Worm (Caenorhabditis elegans) whole organism, L4 larva: ENCODE measurements around the gene F58B4.6.

ENCODE experiments used
- F26F4.8 ChIP-seq: fragments of 200-800 bp; sonication (Bioruptor generic); conservative IDR thresholded peaks from 2 replicates; pipeline ENCODE4 v1.3.6; 2022; ENCODE audit warnings: missing genetic modification characterization, missing compliant biosample characterization
- T20F7.1 ChIP-seq: fragments of 200-800 bp; sonication (Bioruptor generic); optimal IDR thresholded peaks from 2 replicates; lab custom pipeline; 2018; ENCODE audit warnings: mild to moderate bottlenecking, missing genetic modification characterization, missing compliant biosample characterization
- T26A8.4 ChIP-seq: fragments of 200-800 bp; sonication (Bioruptor generic); IDR thresholded peaks from 2 replicates; pipeline ENCODE4 v1.3.6; 2022; ENCODE audit warnings: missing genetic modification characterization, missing compliant biosample characterization
- aha-1 ChIP-seq: fragments of 150-350 bp; peaks from one replicate; lab custom pipeline; 2014; ENCODE audit warnings: missing biosample characterization, missing genetic modification characterization
- aly-2 ChIP-seq: sonication (generic microtip); optimal IDR thresholded peaks from 2 replicates; lab custom pipeline; 2018; ENCODE audit warnings: missing biosample characterization, missing genetic modification characterization
- attf-4 ChIP-seq: sonication (generic microtip); optimal IDR thresholded peaks from 3 replicates; lab custom pipeline; 2017; ENCODE audit warnings: missing biosample characterization, missing genetic modification characterization
- ceh-20 ChIP-seq: fragments of 200-800 bp; sonication (Bioruptor generic); IDR thresholded peaks from 2 replicates; pipeline ENCODE4 v1.3.6; 2022; ENCODE audit warnings: missing genetic modification reagents, missing genetic modification characterization, missing compliant biosample characterization
- ceh-32 ChIP-seq: sonication (generic microtip); optimal IDR thresholded peaks from 2 replicates; lab custom pipeline; 2016; ENCODE audit warnings: mild to moderate bottlenecking, missing genetic modification characterization, missing compliant biosample characterization; ENCODE audit not compliant: poor library complexity
- daf-12 ChIP-seq: fragments of 150-350 bp; optimal IDR thresholded peaks from 2 replicates; lab custom pipeline; 2014; ENCODE audit warnings: missing biosample characterization, missing genetic modification reagents, missing genetic modification characterization
- daf-16 ChIP-seq, 3 experiments: sonication (generic microtip); optimal IDR thresholded peaks; 2 replicates each; lab custom pipeline; 2016 to 2017; ENCODE audit warnings: missing genetic modification characterization in 3 of 3, missing genetic modification reagents in 3 of 3, mild to moderate bottlenecking in 2 of 3, missing compliant biosample characterization in 2 of 3, missing biosample characterization in 1 of 3, moderate library complexity in 1 of 3
- daf-8 ChIP-seq: fragments of 200-800 bp; sonication (Bioruptor generic); IDR thresholded peaks from 2 replicates; pipeline ENCODE4 v1.3.6; 2022; ENCODE audit warnings: missing genetic modification characterization, missing compliant biosample characterization
- dmd-6 ChIP-seq: fragments of 200-800 bp; sonication (Bioruptor generic); IDR thresholded peaks from 2 replicates; pipeline ENCODE4 v1.3.6; 2022; ENCODE audit warnings: missing genetic modification reagents, missing genetic modification characterization, missing compliant biosample characterization
- egl-43 ChIP-seq: fragments of 200-800 bp; sonication (Bioruptor generic); IDR thresholded peaks from 2 replicates; pipeline ENCODE4 v1.3.6; 2022; ENCODE audit warnings: missing genetic modification reagents, missing genetic modification characterization, missing compliant biosample characterization
- fkh-10 ChIP-seq: fragments of 150-350 bp; optimal IDR thresholded peaks from 2 replicates; lab custom pipeline; 2014; ENCODE audit warnings: missing biosample characterization, missing genetic modification reagents, missing genetic modification characterization
- hlh-11 ChIP-seq: fragments of 200-800 bp; sonication (Bioruptor generic); optimal IDR thresholded peaks from 2 replicates; lab custom pipeline; 2018; ENCODE audit warnings: mild to moderate bottlenecking, missing genetic modification characterization, missing compliant biosample characterization
- hlh-30 ChIP-seq: sonication (generic microtip); optimal IDR thresholded peaks from 2 replicates; lab custom pipeline; 2017; ENCODE audit warnings: antibody characterized with exemption, mild to moderate bottlenecking, missing genetic modification characterization, missing compliant biosample characterization; ENCODE audit not compliant: insufficient read depth
- lim-7 ChIP-seq: fragments of 200-800 bp; sonication (Bioruptor generic); IDR thresholded peaks from 2 replicates; pipeline ENCODE4 v1.3.6; 2022; ENCODE audit warnings: missing genetic modification characterization, missing compliant biosample characterization
- lin-1 ChIP-seq: fragments of 200-800 bp; sonication (Bioruptor generic); IDR thresholded peaks from 2 replicates; pipeline ENCODE4 v1.3.6; 2022; ENCODE audit warnings: missing genetic modification reagents, missing genetic modification characterization, missing compliant biosample characterization
- lin-13 ChIP-seq: fragments of 150-350 bp; optimal IDR thresholded peaks from 2 replicates; lab custom pipeline; 2014; ENCODE audit warnings: missing biosample characterization, missing genetic modification reagents, missing genetic modification characterization
- mdl-1 ChIP-seq, 2 experiments: fragments of 150-350 bp in 1 of 2; sonication (generic microtip) in 1 of 2; optimal IDR thresholded peaks; 2 replicates each; lab custom pipeline; 2014 to 2017; ENCODE audit warnings: missing biosample characterization in 2 of 2, missing genetic modification characterization in 2 of 2
- mes-2 ChIP-seq: sonication (generic microtip); optimal IDR thresholded peaks from 2 replicates; lab custom pipeline; 2016; ENCODE audit warnings: missing genotype, mild to moderate bottlenecking, missing genetic modification characterization, missing compliant biosample characterization; ENCODE audit not compliant: poor library complexity, severe bottlenecking
- mxl-2 ChIP-seq: fragments of 200-800 bp; sonication (Bioruptor generic); conservative IDR thresholded peaks from 2 replicates; pipeline ENCODE4 v1.3.6; 2022; ENCODE audit warnings: missing genetic modification reagents, missing genetic modification characterization, missing compliant biosample characterization
- mxl-3 ChIP-seq: fragments of 200-800 bp; sonication (Bioruptor generic); optimal IDR thresholded peaks from 2 replicates; lab custom pipeline; 2018; ENCODE audit warnings: mild to moderate bottlenecking, missing genetic modification characterization, missing compliant biosample characterization
- nhr-10 ChIP-seq: fragments of 150-350 bp; optimal IDR thresholded peaks from 2 replicates; lab custom pipeline; 2014; ENCODE audit warnings: missing biosample characterization, missing genetic modification characterization
- nhr-102 ChIP-seq: sonication (generic microtip); optimal IDR thresholded peaks from 2 replicates; lab custom pipeline; 2016; ENCODE audit warnings: mild to moderate bottlenecking, missing genetic modification characterization, moderate library complexity, missing compliant biosample characterization
- nhr-111 ChIP-seq: fragments of 200-800 bp; sonication (Bioruptor generic); optimal IDR thresholded peaks from 2 replicates; lab custom pipeline; 2018; ENCODE audit warnings: mild to moderate bottlenecking, missing genetic modification characterization, missing compliant biosample characterization
- nhr-28 ChIP-seq: fragments of 150-350 bp; optimal IDR thresholded peaks from 2 replicates; lab custom pipeline; 2014; ENCODE audit warnings: missing biosample characterization, missing genetic modification characterization
- nhr-41 ChIP-seq: fragments of 200-800 bp; sonication (Bioruptor generic); IDR thresholded peaks from 2 replicates; pipeline ENCODE4 v1.3.6; 2022; ENCODE audit warnings: missing genetic modification reagents, missing genetic modification characterization, missing compliant biosample characterization
- nhr-48 ChIP-seq: sonication (generic microtip); optimal IDR thresholded peaks from 2 replicates; lab custom pipeline; 2016; ENCODE audit warnings: mild to moderate bottlenecking, missing genetic modification characterization, missing compliant biosample characterization
- nhr-6 ChIP-seq: fragments of 150-350 bp; optimal IDR thresholded peaks from 2 replicates; lab custom pipeline; 2014; ENCODE audit warnings: missing biosample characterization, missing genetic modification characterization
- pha-4 ChIP-seq, 2 experiments: fragments of 150-350 bp in 1 of 2; fragments of 200-800 bp in 1 of 2; sonication (Bioruptor generic) in 1 of 2; IDR thresholded peaks in 1 of 2; optimal IDR thresholded peaks in 1 of 2; 2 replicates each; pipeline versions ENCODE4 v1.3.6 to Lab custom; 2014 to 2022; ENCODE audit warnings: missing genetic modification characterization in 2 of 2, missing genetic modification reagents in 2 of 2, missing biosample characterization in 1 of 2, missing compliant biosample characterization in 1 of 2
- pqm-1 ChIP-seq: sonication (generic microtip); optimal IDR thresholded peaks from 2 replicates; lab custom pipeline; 2017; ENCODE audit warnings: missing biosample characterization, missing genetic modification characterization
- rbr-2 ChIP-seq: sonication (generic microtip); optimal IDR thresholded peaks from 2 replicates; lab custom pipeline; 2016; ENCODE audit warnings: missing genotype, missing genetic modification characterization, missing compliant biosample characterization
- saeg-2 ChIP-seq: fragments of 200-800 bp; sonication (Bioruptor generic); IDR thresholded peaks from 2 replicates; pipeline ENCODE4 v1.3.6; 2022; ENCODE audit warnings: missing genetic modification reagents, missing genetic modification characterization, missing compliant biosample characterization
- spr-1 ChIP-seq: sonication (generic microtip); optimal IDR thresholded peaks from 2 replicates; lab custom pipeline; 2016; ENCODE audit warnings: mild to moderate bottlenecking, missing genetic modification characterization, missing compliant biosample characterization
- tag-97 ChIP-seq: fragments of 200-800 bp; sonication (Bioruptor generic); IDR thresholded peaks from 2 replicates; pipeline ENCODE4 v1.3.6; 2022; ENCODE audit warnings: missing genetic modification characterization, missing compliant biosample characterization
- zfp-3 ChIP-seq: fragments of 200-800 bp; sonication (Bioruptor generic); conservative IDR thresholded peaks from 2 replicates; pipeline ENCODE4 v1.3.6; 2022; ENCODE audit warnings: missing genetic modification reagents, missing genetic modification characterization, missing compliant biosample characterization

Gene F58B4.6

DNA sequence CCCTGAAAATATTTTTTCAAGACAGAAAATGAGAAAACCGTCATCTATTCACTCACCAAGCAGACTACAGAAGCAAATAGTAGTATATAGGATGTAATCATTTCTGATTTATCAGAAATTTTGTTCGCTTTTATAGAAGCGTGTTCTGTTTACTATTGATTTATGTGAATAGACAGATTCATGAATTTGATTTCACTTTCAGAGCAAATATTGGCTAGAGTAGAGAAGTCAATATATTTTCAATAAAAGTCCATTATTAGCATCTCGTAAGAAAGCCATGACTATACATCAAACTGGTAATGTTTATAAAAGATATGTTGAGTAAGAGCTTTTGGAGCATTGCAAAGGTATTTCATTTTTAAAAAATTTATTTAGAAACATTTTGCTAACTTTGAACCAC lies 6.4 kb downstream of the F58B4.6 start, which contains the start of gene scvp-1:
Gene scvp-1, minus strand, starts transcription at position 101 of the 400 bp plus-strand sequence.
- TF ChIP-seq F26F4.8 (GFP tag; lab: Robert Waterston, UW) (no peak), fkh-10 (GFP tag; lab: Kevin White, UChicago) (no peak), ceh-32 (tag; lab: Kevin White, UChicago) (no peak), pha-4 (GFP tag; IDR thresholded peaks at IDR 0.05; lab: Robert Waterston, UW) (no peak), pha-4 (tag; optimal IDR thresholded peaks at IDR 0.05; lab: Kevin White, UChicago) (no peak), ceh-20 (GFP tag; lab: Robert Waterston, UW) (no peak), lin-13 (GFP tag; lab: Kevin White, UChicago) (no peak), zfp-3 (GFP tag; lab: Robert Waterston, UW) (no peak), mxl-2 (GFP tag; lab: Robert Waterston, UW) (no peak), mes-2 (tag; lab: Kevin White, UChicago) (no peak), pqm-1 (tag; lab: Kevin White, UChicago) (no peak), T26A8.4 (GFP tag; lab: Robert Waterston, UW) (no peak)

DNA sequence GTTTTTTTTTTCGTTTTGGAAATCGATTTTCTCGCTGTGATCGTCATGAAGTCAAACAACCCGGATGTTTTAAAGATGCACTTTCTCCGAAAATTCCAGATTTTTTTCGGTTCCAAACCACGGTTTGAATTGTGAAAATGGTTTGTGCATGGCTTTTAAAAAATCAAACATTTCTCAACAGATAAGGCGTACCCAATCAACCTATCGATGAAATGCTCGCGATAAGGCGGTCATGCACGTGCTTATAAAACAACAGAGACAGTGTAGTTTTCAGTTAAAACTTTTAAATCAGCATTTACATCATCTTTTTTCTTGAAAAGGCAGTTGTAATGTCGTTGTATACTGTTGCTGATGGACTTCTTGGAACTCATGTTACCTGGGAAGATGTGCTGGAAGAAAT lies 7.6 kb downstream of the F58B4.6 start, which contains the start of gene F58B4.5:
Gene F58B4.5, plus strand, starts transcription at position 283 of the 400 bp plus-strand sequence.
- TF ChIP-seq hlh-11 (peak; percentile 73), lim-7 (GFP tag; lab: Robert Waterston, UW) (no peak), pqm-1 (tag; lab: Kevin White, UChicago) (peak; percentile 89), daf-12 (no peak), nhr-102 (tag; lab: Kevin White, UChicago) (peak; percentile 3), saeg-2 (GFP tag; lab: Robert Waterston, UW) (no peak), daf-16 (GFP tag; optimal IDR thresholded peaks at IDR 0.05; lab: Kevin White, UChicago) (no peak), daf-16 (tag; optimal IDR thresholded peaks at IDR 0.05; lab: Kevin White, UChicago) (peak; percentile 49), attf-4 (no peak), nhr-6 (tag; lab: Kevin White, UChicago) (no peak), egl-43 (GFP tag; lab: Robert Waterston, UW) (no peak), mes-2 (tag; lab: Kevin White, UChicago) (no peak), mdl-1 (tag; optimal IDR thresholded peaks at IDR 0.05; lab: Kevin White, UChicago) (peak in 1 of 2 experiments; percentile 57), nhr-28 (tag; lab: Kevin White, UChicago) (peak; percentile 34), dmd-6 (GFP tag; lab: Robert Waterston, UW) (peak; percentile 89), nhr-111 (no peak), hlh-30 (tag; lab: Kevin White, UChicago) (peak; percentile 17), lin-1 (GFP tag; lab: Robert Waterston, UW) (no peak), ceh-32 (tag; lab: Kevin White, UChicago) (no peak), aha-1 (tag; lab: Kevin White, UChicago) (peak; percentile 61), T20F7.1 (GFP tag; lab: Kevin White, UChicago) (peak; percentile 14), nhr-48 (tag; lab: Kevin White, UChicago) (peak; percentile 7), aly-2 (tag; lab: Kevin White, UChicago) (no peak), nhr-41 (no peak), mxl-3 (GFP tag; lab: Kevin White, UChicago) (peak; percentile 32), rbr-2 (tag; lab: Kevin White, UChicago) (no peak), nhr-10 (tag; lab: Kevin White, UChicago) (no peak), daf-8 (no peak), spr-1 (tag; lab: Kevin White, UChicago) (no peak), tag-97 (GFP tag; lab: Robert Waterston, UW) (no peak), T26A8.4 (GFP tag; lab: Robert Waterston, UW) (no peak)
